Worm (Caenorhabditis elegans) whole organism, L4 larva: ENCODE measurements around the gene vha-9.

Experiments
- F10B5.3 ChIP-seq: sonication (generic microtip); optimal IDR thresholded peaks from 2 replicates; lab custom pipeline; 2016; ENCODE audit warnings: mild to moderate bottlenecking, missing genetic modification characterization, missing compliant biosample characterization
- Y5F2A.4 ChIP-seq: fragments of 200-800 bp; sonication (Bioruptor generic); optimal IDR thresholded peaks from 2 replicates; lab custom pipeline; 2018; ENCODE audit warnings: mild to moderate bottlenecking, missing genetic modification characterization, missing compliant biosample characterization
- Y75B8A.6 ChIP-seq: fragments of 200-800 bp; sonication (Bioruptor generic); IDR thresholded peaks from 2 replicates; pipeline ENCODE4 v1.3.6; 2022; ENCODE audit warnings: missing genetic modification reagents, missing genetic modification characterization, missing compliant biosample characterization
- ceh-20 ChIP-seq: fragments of 200-800 bp; sonication (Bioruptor generic); IDR thresholded peaks from 2 replicates; pipeline ENCODE4 v1.3.6; 2022; ENCODE audit warnings: missing genetic modification reagents, missing genetic modification characterization, missing compliant biosample characterization
- hlh-30 ChIP-seq: sonication (generic microtip); optimal IDR thresholded peaks from 2 replicates; lab custom pipeline; 2017; ENCODE audit warnings: antibody characterized with exemption, mild to moderate bottlenecking, missing genetic modification characterization, missing compliant biosample characterization; ENCODE audit not compliant: insufficient read depth
- nhr-11 ChIP-seq: fragments of 150-350 bp; optimal IDR thresholded peaks from 2 replicates; lab custom pipeline; 2014; ENCODE audit warnings: missing biosample characterization, missing genetic modification characterization
- pha-4 ChIP-seq, 2 experiments: fragments of 150-350 bp in 1 of 2; fragments of 200-800 bp in 1 of 2; sonication (Bioruptor generic) in 1 of 2; IDR thresholded peaks in 1 of 2; optimal IDR thresholded peaks in 1 of 2; 2 replicates each; pipeline versions ENCODE4 v1.3.6 to Lab custom; 2014 to 2022; ENCODE audit warnings: missing genetic modification characterization in 2 of 2, missing genetic modification reagents in 2 of 2, missing biosample characterization in 1 of 2, missing compliant biosample characterization in 1 of 2
- skn-1 ChIP-seq: fragments of 150-350 bp; optimal IDR thresholded peaks from 2 replicates; lab custom pipeline; 2014; ENCODE audit warnings: missing biosample characterization, missing genetic modification characterization
- unc-39 ChIP-seq: sonication (generic microtip); optimal IDR thresholded peaks from 2 replicates; lab custom pipeline; 2017; ENCODE audit warnings: missing biosample characterization, missing genetic modification characterization
- unc-62 ChIP-seq, 3 experiments: fragments of 150-350 bp in 1 of 3; sonication (generic microtip); optimal IDR thresholded peaks in 2 of 3; peaks in 1 of 3; 1 replicate in 1 of 3; 2 replicates in 2 of 3; lab custom pipeline; 2014 to 2017; ENCODE audit warnings: missing biosample characterization in 3 of 3, missing genetic modification characterization in 3 of 3, missing genetic modification reagents in 3 of 3, missing genotype in 1 of 3
- vab-7 ChIP-seq: fragments of 200-800 bp; sonication (Bioruptor generic); IDR thresholded peaks from 2 replicates; pipeline ENCODE4 v1.3.6; 2022; ENCODE audit warnings: missing genetic modification reagents, missing genetic modification characterization, missing compliant biosample characterization

DNA sequence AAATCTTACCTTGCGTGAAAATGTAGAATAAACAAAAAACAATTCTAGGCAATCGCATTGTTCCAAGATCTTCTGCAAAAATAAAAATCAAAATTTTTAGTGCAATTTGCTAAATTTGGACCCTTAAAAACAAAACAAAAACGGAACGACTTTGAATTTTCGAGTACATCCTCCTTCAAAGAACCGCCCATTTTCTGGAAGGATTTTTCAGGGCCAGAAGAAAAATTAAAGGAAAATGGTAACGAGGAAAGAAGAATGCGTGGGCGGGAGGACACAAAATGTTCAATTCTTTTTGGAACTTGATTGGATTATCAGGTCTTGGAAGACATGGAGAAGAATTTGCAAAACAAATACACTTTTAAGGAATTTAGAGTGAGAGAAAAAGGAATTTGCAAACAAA, 32.4 kb downstream of the vha-9 start, which contains the start of gene F54B3.4:
- TF ChIP-seq vab-7 (GFP tag; lab: Robert Waterston, UW) (no peak), unc-39 (tag; lab: Kevin White, UChicago) (no peak), nhr-11 (tag; lab: Kevin White, UChicago) (no peak), hlh-30 (no peak), ceh-20 (GFP tag; lab: Robert Waterston, UW) (no peak), pha-4 (GFP tag; IDR thresholded peaks at IDR 0.05; lab: Robert Waterston, UW) (no peak), pha-4 (tag; optimal IDR thresholded peaks at IDR 0.05; lab: Kevin White, UChicago) (no peak), skn-1 (no peak), Y5F2A.4 (GFP tag; lab: Kevin White, UChicago) (no peak), F10B5.3 (tag; lab: Kevin White, UChicago) (no peak), Y75B8A.6 (GFP tag; lab: Robert Waterston, UW) (no peak), unc-62 (GFP tag; optimal IDR thresholded peaks at IDR 0.05 in 1 of 2; lab: Kevin White, UChicago) (no peak), unc-62 (tag; optimal IDR thresholded peaks at IDR 0.05; lab: Kevin White, UChicago) (no peak)
